Worm (Caenorhabditis elegans) whole organism, L4 larva: Measurements from ENCODE around the gene mrpl-12.

ENCODE experiments used
- D1046.2 ChIP-seq: fragments of 200-800 bp; sonication (Bioruptor generic); IDR thresholded peaks from 2 replicates; pipeline ENCODE4 v1.3.6; 2022; ENCODE audit warnings: missing genetic modification characterization, missing compliant biosample characterization
- F26F4.8 ChIP-seq: fragments of 200-800 bp; sonication (Bioruptor generic); conservative IDR thresholded peaks from 2 replicates; pipeline ENCODE4 v1.3.6; 2022; ENCODE audit warnings: missing genetic modification characterization, missing compliant biosample characterization
- F49E8.2 ChIP-seq: sonication (generic microtip); optimal IDR thresholded peaks from 2 replicates; lab custom pipeline; 2016; ENCODE audit warnings: missing compliant biosample characterization, mild to moderate bottlenecking, missing genetic modification characterization, borderline replicate concordance
- R02D3.7 ChIP-seq: fragments of 150-350 bp; sonication (generic microtip); optimal IDR thresholded peaks from 3 replicates; lab custom pipeline; 2014; ENCODE audit warnings: missing biosample characterization, missing genetic modification characterization
- Y105C5A.15 ChIP-seq: fragments of 200-800 bp; sonication (Bioruptor generic); IDR thresholded peaks from 2 replicates; pipeline ENCODE4 v1.3.6; 2022; ENCODE audit warnings: missing genetic modification characterization, missing compliant biosample characterization
- Y75B8A.6 ChIP-seq: fragments of 200-800 bp; sonication (Bioruptor generic); IDR thresholded peaks from 2 replicates; pipeline ENCODE4 v1.3.6; 2022; ENCODE audit warnings: missing genetic modification reagents, missing genetic modification characterization, missing compliant biosample characterization
- aha-1 ChIP-seq: fragments of 150-350 bp; peaks from one replicate; lab custom pipeline; 2014; ENCODE audit warnings: missing biosample characterization, missing genetic modification characterization
- aly-2 ChIP-seq: sonication (generic microtip); optimal IDR thresholded peaks from 2 replicates; lab custom pipeline; 2018; ENCODE audit warnings: missing biosample characterization, missing genetic modification characterization
- ama-1 ChIP-seq: fragments of 150-350 bp; optimal IDR thresholded peaks from 2 replicates; lab custom pipeline; 2014; ENCODE audit warnings: inconsistent platforms, mixed read lengths
- arid-1 ChIP-seq: fragments of 200-800 bp; sonication (Bioruptor generic); conservative IDR thresholded peaks from 2 replicates; pipeline ENCODE4 v1.3.6; 2022; ENCODE audit warnings: missing genetic modification reagents, missing genetic modification characterization, missing compliant biosample characterization
- attf-4 ChIP-seq: sonication (generic microtip); optimal IDR thresholded peaks from 3 replicates; lab custom pipeline; 2017; ENCODE audit warnings: missing biosample characterization, missing genetic modification characterization
- ceh-28 ChIP-seq: fragments of 150-350 bp; optimal IDR thresholded peaks from 2 replicates; lab custom pipeline; 2014; ENCODE audit warnings: missing biosample characterization, missing genetic modification reagents, missing genetic modification characterization
- ceh-44 ChIP-seq: fragments of 200-800 bp; sonication (Bioruptor generic); IDR thresholded peaks from 2 replicates; pipeline ENCODE4 v1.3.6; 2022; ENCODE audit warnings: missing genetic modification reagents, missing genetic modification characterization, missing compliant biosample characterization
- ceh-82 ChIP-seq: sonication (generic microtip); optimal IDR thresholded peaks from 2 replicates; lab custom pipeline; 2017; ENCODE audit warnings: missing biosample characterization, missing genetic modification characterization
- ctbp-1 ChIP-seq: fragments of 200-800 bp; sonication (Bioruptor generic); IDR thresholded peaks from 2 replicates; pipeline ENCODE4 v1.3.6; 2022; ENCODE audit warnings: missing genetic modification reagents, missing genetic modification characterization, missing compliant biosample characterization
- daf-16 ChIP-seq, 3 experiments: sonication (generic microtip); optimal IDR thresholded peaks; 2 replicates each; lab custom pipeline; 2016 to 2017; ENCODE audit warnings: missing genetic modification characterization in 3 of 3, missing genetic modification reagents in 3 of 3, mild to moderate bottlenecking in 2 of 3, missing compliant biosample characterization in 2 of 3, missing biosample characterization in 1 of 3, moderate library complexity in 1 of 3
- daf-19 ChIP-seq: fragments of 200-800 bp; sonication (Bioruptor generic); conservative IDR thresholded peaks from 2 replicates; pipeline ENCODE4 v1.3.6; 2022; ENCODE audit warnings: missing genetic modification characterization, missing compliant biosample characterization
- dpl-1 ChIP-seq: fragments of 150-350 bp; optimal IDR thresholded peaks from 2 replicates; lab custom pipeline; 2014; ENCODE audit warnings: missing biosample characterization, missing genetic modification reagents, missing genetic modification characterization
- dve-1 ChIP-seq: sonication (generic microtip); optimal IDR thresholded peaks from 2 replicates; lab custom pipeline; 2017; ENCODE audit warnings: antibody characterized with exemption, mild to moderate bottlenecking, missing genetic modification characterization, missing compliant biosample characterization; ENCODE audit not compliant: insufficient read depth
- fkh-10 ChIP-seq: fragments of 150-350 bp; optimal IDR thresholded peaks from 2 replicates; lab custom pipeline; 2014; ENCODE audit warnings: missing biosample characterization, missing genetic modification reagents, missing genetic modification characterization
- lim-7 ChIP-seq: fragments of 200-800 bp; sonication (Bioruptor generic); IDR thresholded peaks from 2 replicates; pipeline ENCODE4 v1.3.6; 2022; ENCODE audit warnings: missing genetic modification characterization, missing compliant biosample characterization
- lin-13 ChIP-seq: fragments of 150-350 bp; optimal IDR thresholded peaks from 2 replicates; lab custom pipeline; 2014; ENCODE audit warnings: missing biosample characterization, missing genetic modification reagents, missing genetic modification characterization
- lin-15B ChIP-seq: fragments of 150-350 bp; sonication (generic microtip); optimal IDR thresholded peaks from 3 replicates; lab custom pipeline; 2014; ENCODE audit warnings: missing biosample characterization, missing genetic modification characterization
- lin-38 ChIP-seq: fragments of 200-800 bp; sonication (Bioruptor generic); IDR thresholded peaks from 2 replicates; pipeline ENCODE4 v1.3.6; 2022; ENCODE audit warnings: missing genetic modification reagents, missing genetic modification characterization, missing compliant biosample characterization
- lin-39 ChIP-seq: fragments of 150-350 bp; optimal IDR thresholded peaks from 2 replicates; lab custom pipeline; 2014; ENCODE audit warnings: missing biosample characterization, missing genetic modification reagents, missing genetic modification characterization
- lir-3 ChIP-seq: sonication (generic microtip); optimal IDR thresholded peaks from 2 replicates; lab custom pipeline; 2016; ENCODE audit warnings: mild to moderate bottlenecking, missing genetic modification characterization, missing compliant biosample characterization
- lsy-2 ChIP-seq, 2 experiments: fragments of 150-350 bp in 1 of 2; sonication (generic microtip) in 1 of 2; optimal IDR thresholded peaks; 2 replicates each; lab custom pipeline; 2014 to 2017; ENCODE audit warnings: missing biosample characterization in 2 of 2, missing genetic modification characterization in 2 of 2
- mxl-2 ChIP-seq: fragments of 200-800 bp; sonication (Bioruptor generic); conservative IDR thresholded peaks from 2 replicates; pipeline ENCODE4 v1.3.6; 2022; ENCODE audit warnings: missing genetic modification reagents, missing genetic modification characterization, missing compliant biosample characterization
- mxl-3 ChIP-seq: fragments of 200-800 bp; sonication (Bioruptor generic); optimal IDR thresholded peaks from 2 replicates; lab custom pipeline; 2018; ENCODE audit warnings: mild to moderate bottlenecking, missing genetic modification characterization, missing compliant biosample characterization
- nhr-102 ChIP-seq: sonication (generic microtip); optimal IDR thresholded peaks from 2 replicates; lab custom pipeline; 2016; ENCODE audit warnings: mild to moderate bottlenecking, missing genetic modification characterization, moderate library complexity, missing compliant biosample characterization
- nhr-11 ChIP-seq: fragments of 150-350 bp; optimal IDR thresholded peaks from 2 replicates; lab custom pipeline; 2014; ENCODE audit warnings: missing biosample characterization, missing genetic modification characterization
- nhr-237 ChIP-seq: sonication (generic microtip); optimal IDR thresholded peaks from 2 replicates; lab custom pipeline; 2017; ENCODE audit warnings: missing biosample characterization, missing genetic modification characterization
- nhr-28 ChIP-seq: fragments of 150-350 bp; optimal IDR thresholded peaks from 2 replicates; lab custom pipeline; 2014; ENCODE audit warnings: missing biosample characterization, missing genetic modification characterization
- nhr-42 ChIP-seq: fragments of 200-800 bp; sonication (Bioruptor generic); IDR thresholded peaks from 2 replicates; pipeline ENCODE4 v1.3.6; 2022; ENCODE audit warnings: missing genetic modification characterization, missing compliant biosample characterization
- nhr-6 ChIP-seq: fragments of 150-350 bp; optimal IDR thresholded peaks from 2 replicates; lab custom pipeline; 2014; ENCODE audit warnings: missing biosample characterization, missing genetic modification characterization
- nhr-77 ChIP-seq: fragments of 150-350 bp; optimal IDR thresholded peaks from 2 replicates; lab custom pipeline; 2014; ENCODE audit warnings: missing biosample characterization, missing genetic modification characterization
- pha-4 ChIP-seq, 2 experiments: fragments of 150-350 bp in 1 of 2; fragments of 200-800 bp in 1 of 2; sonication (Bioruptor generic) in 1 of 2; IDR thresholded peaks in 1 of 2; optimal IDR thresholded peaks in 1 of 2; 2 replicates each; pipeline versions ENCODE4 v1.3.6 to Lab custom; 2014 to 2022; ENCODE audit warnings: missing genetic modification characterization in 2 of 2, missing genetic modification reagents in 2 of 2, missing biosample characterization in 1 of 2, missing compliant biosample characterization in 1 of 2
- php-3 ChIP-seq: fragments of 200-800 bp; sonication (Bioruptor generic); IDR thresholded peaks from 2 replicates; pipeline ENCODE4 v1.3.6; 2022; ENCODE audit warnings: missing genetic modification reagents, missing genetic modification characterization, missing compliant biosample characterization
- set-16 ChIP-seq: fragments of 200-800 bp; sonication (Bioruptor generic); IDR thresholded peaks from 2 replicates; pipeline ENCODE4 v1.3.6; 2022; ENCODE audit warnings: missing genetic modification reagents, missing genetic modification characterization, missing compliant biosample characterization
- unc-130 ChIP-seq: sonication (generic microtip); optimal IDR thresholded peaks from 2 replicates; lab custom pipeline; 2016; ENCODE audit warnings: missing genetic modification reagents, missing genetic modification characterization, missing compliant biosample characterization
- vab-7 ChIP-seq: fragments of 200-800 bp; sonication (Bioruptor generic); IDR thresholded peaks from 2 replicates; pipeline ENCODE4 v1.3.6; 2022; ENCODE audit warnings: missing genetic modification reagents, missing genetic modification characterization, missing compliant biosample characterization
- zag-1 ChIP-seq: fragments of 150-350 bp; optimal IDR thresholded peaks from 2 replicates; lab custom pipeline; 2014; ENCODE audit warnings: missing biosample characterization, missing genetic modification characterization
- ztf-11 ChIP-seq: fragments of 150-350 bp; optimal IDR thresholded peaks from 2 replicates; lab custom pipeline; 2014; ENCODE audit warnings: missing biosample characterization, missing genetic modification characterization

mrpl-12 gene

DNA sequence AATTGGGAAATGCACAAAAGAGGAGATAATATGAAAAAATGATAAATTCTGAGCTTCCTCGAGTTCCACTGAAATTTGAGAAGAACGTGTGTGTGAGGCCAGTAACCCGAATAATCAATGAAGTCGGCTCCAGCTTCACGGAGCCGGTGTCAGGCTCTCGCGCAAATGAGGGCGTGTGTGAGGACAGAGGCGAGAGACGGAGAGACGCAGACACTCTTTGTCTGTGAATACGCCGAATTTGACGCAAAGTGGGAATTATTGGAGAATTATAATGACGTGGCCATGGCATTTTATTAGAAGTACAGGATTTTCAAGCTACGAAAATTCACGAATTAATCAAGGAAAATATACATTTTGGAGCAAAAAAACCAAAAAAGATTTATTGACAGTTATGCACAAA lies 32.3 kb downstream of the mrpl-12 start (continued):
- TF ChIP-seq nhr-11 (tag; lab: Kevin White, UChicago) = peak; percentile 50
- TF ChIP-seq lsy-2 (tag; optimal IDR thresholded peaks at IDR 0.05; lab: Kevin White, UChicago) = peak in 1 of 2 experiments; percentile 72
- peak; percentile 62 for TF ChIP-seq ama-1
- peak; percentile 11 for TF ChIP-seq lir-3 (tag; lab: Kevin White, UChicago)
- peak; percentile 74 for TF ChIP-seq lin-38
- TF ChIP-seq dve-1 (tag; lab: Kevin White, UChicago) = peak; percentile 60
- no peak for TF ChIP-seq fkh-10 (GFP tag; lab: Kevin White, UChicago)
- TF ChIP-seq daf-19 (GFP tag; lab: Robert Waterston, UW) = no peak

- TF ChIP-seq aha-1 (tag; lab: Kevin White, UChicago) = no peak
- no peak for TF ChIP-seq lin-15B (tag; lab: Kevin White, UChicago)
- 0 out of 2 replicates have a peak, but pooled peaks have one; percentile 39 for TF ChIP-seq Y75B8A.6 (GFP tag; lab: Robert Waterston, UW)
- TF ChIP-seq mxl-2 (GFP tag; lab: Robert Waterston, UW) = no peak
- TF ChIP-seq ceh-44 (GFP tag; lab: Robert Waterston, UW) = no peak
- no peak for TF ChIP-seq nhr-237 (tag; lab: Kevin White, UChicago)
- TF ChIP-seq nhr-102 (tag; lab: Kevin White, UChicago) = no peak
- no peak for TF ChIP-seq dpl-1 (GFP tag; lab: Kevin White, UChicago)
- TF ChIP-seq lin-39 (tag; lab: Kevin White, UChicago) = no peak
- no peak for TF ChIP-seq ctbp-1
- TF ChIP-seq F26F4.8 = no peak
- TF ChIP-seq pha-4 (GFP tag; IDR thresholded peaks at IDR 0.05; lab: Robert Waterston, UW) = 0 out of 2 replicates have a peak, but pooled peaks have one; percentile 12
- TF ChIP-seq pha-4 (tag; optimal IDR thresholded peaks at IDR 0.05; lab: Kevin White, UChicago) = no peak
- TF ChIP-seq R02D3.7 (tag; lab: Kevin White, UChicago) = no peak
- TF ChIP-seq nhr-28 (tag; lab: Kevin White, UChicago) = no peak
- no peak for TF ChIP-seq ceh-28
- TF ChIP-seq daf-19 (GFP tag; lab: Robert Waterston, UW) = no peak
- no peak for TF ChIP-seq zag-1
- TF ChIP-seq php-3 (GFP tag; lab: Robert Waterston, UW) = no peak
- no peak for TF ChIP-seq vab-7 (GFP tag; lab: Robert Waterston, UW)
- TF ChIP-seq lin-38 = peak; percentile 63
- TF ChIP-seq nhr-6 (tag; lab: Kevin White, UChicago) = no peak
- no peak for TF ChIP-seq dve-1 (tag; lab: Kevin White, UChicago)
- TF ChIP-seq ama-1 = peak; percentile 41
- TF ChIP-seq ceh-82 (tag; lab: Kevin White, UChicago) = no peak
- TF ChIP-seq daf-16 (GFP tag; optimal IDR thresholded peaks at IDR 0.05; lab: Kevin White, UChicago) = no peak
- TF ChIP-seq daf-16 (tag; optimal IDR thresholded peaks at IDR 0.05; lab: Kevin White, UChicago) = no peak
- no peak for TF ChIP-seq unc-130 (GFP tag; lab: Kevin White, UChicago)
- TF ChIP-seq mxl-3 (GFP tag; lab: Kevin White, UChicago) = no peak
- no peak for TF ChIP-seq aly-2 (tag; lab: Kevin White, UChicago)
- TF ChIP-seq set-16 = no peak
- no peak for TF ChIP-seq attf-4 (tag; lab: Kevin White, UChicago)
- TF ChIP-seq nhr-42 (GFP tag; lab: Robert Waterston, UW) = 0 out of 2 replicates have a peak, but pooled peaks have one; percentile 48
- TF ChIP-seq lim-7 (GFP tag; lab: Robert Waterston, UW) = 0 out of 2 replicates have a peak, but pooled peaks have one; percentile 5
- no peak for TF ChIP-seq D1046.2 (GFP tag; lab: Robert Waterston, UW)
- no peak for TF ChIP-seq lin-13
- TF ChIP-seq arid-1 (GFP tag; lab: Robert Waterston, UW) = no peak
- no peak for TF ChIP-seq fkh-10 (GFP tag; lab: Kevin White, UChicago)
- TF ChIP-seq nhr-77 = no peak
- TF ChIP-seq Y105C5A.15 (GFP tag; lab: Robert Waterston, UW) = no peak
- TF ChIP-seq F49E8.2 = peak; percentile 8
- TF ChIP-seq ztf-11 (tag; lab: Kevin White, UChicago) = no peak
- TF ChIP-seq, all 104 proteins: peak for 7
Measured at ce11 chrIII:10740518-10740917, 33.0 kb downstream of the mrpl-12 start, which contains the start of gene K01G5.8. Gene K01G5.8, minus strand, starts transcription at chrIII:10740772.
